Fruit fly (Drosophila melanogaster): ENCODE data around the gene CG7369.
A peak's percentile ranks its signal among the peaks of the same experiment; 100 is the strongest.

CG7369 gene

DNA sequence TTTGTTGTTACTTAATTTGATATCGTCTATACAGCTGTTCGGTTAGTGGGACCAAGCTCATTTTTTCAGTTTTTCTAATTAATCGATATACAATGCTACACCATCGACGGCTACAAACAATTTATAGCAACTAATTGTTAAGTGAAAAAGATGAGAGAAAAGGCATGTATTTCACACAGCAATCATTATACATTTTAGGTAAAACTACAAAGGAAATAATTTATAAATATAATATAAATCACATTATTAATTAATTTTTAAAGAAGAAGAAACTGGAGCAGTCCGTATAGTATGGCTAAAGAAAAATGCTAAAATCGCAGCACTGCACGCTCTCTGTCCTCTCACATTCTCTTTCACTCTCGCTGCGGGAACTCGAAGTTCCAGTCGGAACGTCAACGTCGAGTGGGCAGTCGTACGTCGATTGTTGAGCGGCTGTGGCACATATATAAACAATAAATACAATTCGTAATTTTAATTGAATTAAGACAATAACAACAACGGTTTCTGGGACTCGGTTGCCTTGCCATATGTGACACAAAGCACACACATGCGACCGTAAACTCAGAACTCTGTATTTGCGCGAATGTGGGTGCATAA lies 13.8 kb upstream of the CG7369 start, which contains the start of the genes CG14450 and CG11367 (continued):
- TF ChIP-seq GATAe (GFP tag; conservative IDR thresholded peaks at IDR 0.05): no peak
- TF ChIP-seq lilli (GFP tag; optimal IDR thresholded peaks at IDR 0.05): no peak
- no peak for TF ChIP-seq dati (GFP tag; IDR thresholded peaks at IDR 0.05)
- no peak for TF ChIP-seq croc (GFP tag; conservative IDR thresholded peaks at IDR 0.05)
- no peak for TF ChIP-seq Oli (tag; optimal IDR thresholded peaks at IDR 0.05)
- peak; percentile 22 for TF ChIP-seq CG2875 (GFP tag; optimal IDR thresholded peaks at IDR 0.05)
- peak; percentile 79 for TF ChIP-seq CG13287 (GFP tag; IDR thresholded peaks at IDR 0.05; ENCODE audit: partially characterized antibody)
- no peak for TF ChIP-seq Nf-YA (GFP tag; IDR thresholded peaks at IDR 0.05)
- TF ChIP-seq Rx (GFP tag; IDR thresholded peaks at IDR 0.05): no peak
- no peak for TF ChIP-seq Elba2 (GFP tag; optimal IDR thresholded peaks at IDR 0.05)
- no peak for TF ChIP-seq CG12071 (GFP tag; optimal IDR thresholded peaks at IDR 0.05)
- no peak for TF ChIP-seq gce (GFP tag; IDR thresholded peaks at IDR 0.05)
- TF ChIP-seq h (optimal IDR thresholded peaks at IDR 0.05): no peak
- no peak for TF ChIP-seq CG11247 (GFP tag; IDR thresholded peaks at IDR 0.05)
- no peak for TF ChIP-seq Hmx (GFP tag; optimal IDR thresholded peaks at IDR 0.05)
- peak; percentile 43 for TF ChIP-seq CG10147 (GFP tag; optimal IDR thresholded peaks at IDR 0.05)
- TF ChIP-seq tup (GFP tag; optimal IDR thresholded peaks at IDR 0.05): no peak
- TF ChIP-seq Trl (optimal IDR thresholded peaks at IDR 0.05): peak; percentile 86 to 91
- TF ChIP-seq Trl (GFP tag; optimal IDR thresholded peaks at IDR 0.05): peak; percentile 0
- no peak for TF ChIP-seq ranshi (GFP tag; IDR thresholded peaks at IDR 0.05)
- no peak for TF ChIP-seq lola (GFP tag; optimal IDR thresholded peaks at IDR 0.05)
- TF ChIP-seq CG8089 (GFP tag; optimal IDR thresholded peaks at IDR 0.05): no peak
- TF ChIP-seq slp2 (GFP tag; optimal IDR thresholded peaks at IDR 0.05): no peak
- TF ChIP-seq CG11456 (GFP tag; IDR thresholded peaks at IDR 0.05): no peak
- no peak for TF ChIP-seq shn (GFP tag; optimal IDR thresholded peaks at IDR 0.05)
- TF ChIP-seq ab (GFP tag; optimal IDR thresholded peaks at IDR 0.05): no peak
- TF ChIP-seq unpg (GFP tag; optimal IDR thresholded peaks at IDR 0.05): no peak
- TF ChIP-seq CG31224 (GFP tag; IDR thresholded peaks at IDR 0.05): no peak
- TF ChIP-seq CG10959 (GFP tag; IDR thresholded peaks at IDR 0.05): no peak
- TF ChIP-seq CG4730 (GFP tag; IDR thresholded peaks at IDR 0.05): no peak
- no peak for TF ChIP-seq CG10462 (GFP tag; optimal IDR thresholded peaks at IDR 0.05)
- peak; percentile 71 for TF ChIP-seq gfzf (GFP tag; optimal IDR thresholded peaks at IDR 0.05)
- TF ChIP-seq CG9215 (GFP tag; IDR thresholded peaks at IDR 0.05): no peak
- TF ChIP-seq chn (GFP tag; optimal IDR thresholded peaks at IDR 0.05): no peak
- TF ChIP-seq CG10431 (GFP tag; optimal IDR thresholded peaks at IDR 0.05): peak; percentile 15
- no peak for TF ChIP-seq CG8388 (GFP tag; optimal IDR thresholded peaks at IDR 0.05)
- no peak for TF ChIP-seq C15 (GFP tag; IDR thresholded peaks at IDR 0.05)
- TF ChIP-seq CG10366 (GFP tag; IDR thresholded peaks at IDR 0.05): no peak
- no peak for TF ChIP-seq CG10565 (GFP tag; optimal IDR thresholded peaks at IDR 0.05)
- no peak for TF ChIP-seq crc (GFP tag; optimal IDR thresholded peaks at IDR 0.05)
- peak; percentile 63 for TF ChIP-seq nom (GFP tag; optimal IDR thresholded peaks at IDR 0.05)
- TF ChIP-seq CG2712 (tag; optimal IDR thresholded peaks at IDR 0.05): peak; percentile 59
- no peak for TF ChIP-seq ase (GFP tag; IDR thresholded peaks at IDR 0.05)
- TF ChIP-seq Fer1 (GFP tag; optimal IDR thresholded peaks at IDR 0.05): peak; percentile 54
- TF ChIP-seq CG7786 (GFP tag; optimal IDR thresholded peaks at IDR 0.05): no peak
- TF ChIP-seq hbn (GFP tag; IDR thresholded peaks at IDR 0.05; ENCODE audit: partially characterized antibody): peak; percentile 55; the same call in 1 of the 2 replicates
- TF ChIP-seq sisA (GFP tag; IDR thresholded peaks at IDR 0.05): no peak
- TF ChIP-seq tin (GFP tag; optimal IDR thresholded peaks at IDR 0.05): no peak
- no peak for TF ChIP-seq klu (GFP tag; IDR thresholded peaks at IDR 0.05)
- TF ChIP-seq jing (GFP tag; optimal IDR thresholded peaks at IDR 0.05): no peak
- TF ChIP-seq CG17912 (GFP tag; optimal IDR thresholded peaks at IDR 0.05): no peak
- peak; percentile 86 for TF ChIP-seq CG3995 (GFP tag; optimal IDR thresholded peaks at IDR 0.05)

All from whole organism, embryonic.